Worm (Caenorhabditis elegans) whole organism, young adult: ENCODE data around the gene nhr-25.

Experiments used
- F22D6.2 ChIP-seq: sonication (generic microtip); optimal IDR thresholded peaks from 2 replicates; lab custom pipeline; 2016; ENCODE audit warnings: mild to moderate bottlenecking, missing genetic modification characterization, missing compliant biosample characterization
- F23B12.7 ChIP-seq: sonication (generic microtip); optimal IDR thresholded peaks from 2 replicates; lab custom pipeline; 2017; ENCODE audit warnings: missing genetic modification characterization, mild to moderate bottlenecking, missing compliant biosample characterization, antibody characterized with exemption, moderate library complexity; ENCODE audit not compliant: insufficient read depth
- F52B5.7 ChIP-seq: sonication (generic microtip); optimal IDR thresholded peaks from 2 replicates; lab custom pipeline; 2016; ENCODE audit warnings: mild to moderate bottlenecking, missing genetic modification characterization, missing compliant biosample characterization
- K11D2.4 ChIP-seq: fragments of 200-800 bp; sonication (Bioruptor generic); IDR thresholded peaks from 2 replicates; pipeline ENCODE4 v1.3.6; 2022; ENCODE audit warnings: missing genetic modification reagents, missing genetic modification characterization, missing compliant biosample characterization
- K12H6.12 ChIP-seq: fragments of 200-800 bp; sonication (Bioruptor generic); optimal IDR thresholded peaks from 2 replicates; lab custom pipeline; 2018; ENCODE audit warnings: mild to moderate bottlenecking, missing genetic modification characterization, missing compliant biosample characterization
- T07F8.4 ChIP-seq: sonication (generic microtip); optimal IDR thresholded peaks from 2 replicates; lab custom pipeline; 2016; ENCODE audit warnings: mild to moderate bottlenecking, missing genetic modification characterization, moderate library complexity, missing compliant biosample characterization
- T26A5.8 ChIP-seq: sonication (generic microtip); optimal IDR thresholded peaks from 2 replicates; lab custom pipeline; 2016; ENCODE audit warnings: missing genetic modification characterization, missing compliant biosample characterization
- Y53G8AR.9 ChIP-seq: fragments of 200-800 bp; sonication (Bioruptor generic); conservative IDR thresholded peaks from 2 replicates; pipeline ENCODE4 v1.3.6; 2022; ENCODE audit warnings: missing genetic modification reagents, missing genetic modification characterization, missing compliant biosample characterization
- akir-1 ChIP-seq: fragments of 200-800 bp; sonication (Bioruptor generic); optimal IDR thresholded peaks from 2 replicates; lab custom pipeline; 2018; ENCODE audit warnings: mild to moderate bottlenecking, missing genetic modification characterization, moderate library complexity, missing compliant biosample characterization
- aptf-3 ChIP-seq: fragments of 200-800 bp; sonication (Bioruptor generic); IDR thresholded peaks from 2 replicates; pipeline ENCODE4 v1.3.6; 2022; ENCODE audit warnings: missing genetic modification characterization, missing compliant biosample characterization
- attf-3 ChIP-seq: fragments of 200-800 bp; sonication (Bioruptor generic); conservative IDR thresholded peaks from 2 replicates; pipeline ENCODE4 v1.3.6; 2022; ENCODE audit warnings: missing genetic modification reagents, missing genetic modification characterization, missing compliant biosample characterization
- attf-6 ChIP-seq: fragments of 200-800 bp; sonication (Bioruptor generic); IDR thresholded peaks from 2 replicates; pipeline ENCODE4 v1.3.6; 2022; ENCODE audit warnings: missing genetic modification reagents, missing genetic modification characterization, missing compliant biosample characterization
- bed-1 ChIP-seq: fragments of 200-800 bp; sonication (Bioruptor generic); IDR thresholded peaks from 2 replicates; pipeline ENCODE4 v1.3.6; 2022; ENCODE audit warnings: missing genetic modification reagents, missing genetic modification characterization, missing compliant biosample characterization
- ccch-3 ChIP-seq: fragments of 200-800 bp; sonication (Bioruptor generic); optimal IDR thresholded peaks from 2 replicates; lab custom pipeline; 2018; ENCODE audit warnings: mild to moderate bottlenecking, missing genetic modification characterization, missing compliant biosample characterization
- cebp-1 ChIP-seq, 2 experiments: fragments of 200-800 bp in 1 of 2; sonication (Bioruptor generic) in 1 of 2; sonication (generic microtip) in 1 of 2; IDR thresholded peaks in 1 of 2; optimal IDR thresholded peaks in 1 of 2; 2 replicates each; pipeline versions ENCODE4 v1.3.6 to Lab custom; 2017 to 2022; ENCODE audit warnings: missing compliant biosample characterization in 2 of 2, missing genetic modification characterization in 2 of 2, mild to moderate bottlenecking in 1 of 2, missing genetic modification reagents in 1 of 2, moderate library complexity in 1 of 2
- ceh-27 ChIP-seq: fragments of 200-800 bp; sonication (Bioruptor generic); optimal IDR thresholded peaks from 2 replicates; lab custom pipeline; 2018; ENCODE audit warnings: mild to moderate bottlenecking, missing genetic modification characterization, moderate library complexity, missing compliant biosample characterization
- chd-7 ChIP-seq: sonication (generic microtip); optimal IDR thresholded peaks from 2 replicates; lab custom pipeline; 2016; ENCODE audit warnings: mild to moderate bottlenecking, missing genetic modification characterization, moderate library complexity, missing compliant biosample characterization
- dox-1 ChIP-seq: fragments of 200-800 bp; sonication (Bioruptor generic); IDR thresholded peaks from 2 replicates; pipeline ENCODE4 v1.3.6; 2022; ENCODE audit warnings: missing genetic modification reagents, missing genetic modification characterization, missing compliant biosample characterization
- dpl-1 ChIP-seq: fragments of 150-350 bp; optimal IDR thresholded peaks from 2 replicates; lab custom pipeline; 2014; ENCODE audit warnings: missing biosample characterization, missing genetic modification reagents, missing genetic modification characterization
- efl-1 ChIP-seq: fragments of 150-350 bp; optimal IDR thresholded peaks from 2 replicates; lab custom pipeline; 2014; ENCODE audit warnings: missing biosample characterization, missing genetic modification reagents, missing genetic modification characterization
- egrh-3 ChIP-seq: fragments of 200-800 bp; sonication (Bioruptor generic); IDR thresholded peaks from 2 replicates; pipeline ENCODE4 v1.3.6; 2022; ENCODE audit warnings: missing genetic modification reagents, missing genetic modification characterization, missing compliant biosample characterization
- fkh-3 ChIP-seq: sonication (generic microtip); optimal IDR thresholded peaks from 2 replicates; lab custom pipeline; 2016; ENCODE audit warnings: mild to moderate bottlenecking, missing genetic modification characterization, missing compliant biosample characterization
- him-1 ChIP-seq: sonication (generic microtip); optimal IDR thresholded peaks from 2 replicates; lab custom pipeline; 2016; ENCODE audit warnings: missing genotype, missing genetic modification reagents, missing genetic modification characterization, missing compliant biosample characterization
- hlh-12 ChIP-seq: sonication (generic microtip); optimal IDR thresholded peaks from 2 replicates; lab custom pipeline; 2016; ENCODE audit warnings: missing genetic modification characterization, missing compliant biosample characterization
- hrde-1 ChIP-seq: sonication (generic microtip); optimal IDR thresholded peaks from 2 replicates; lab custom pipeline; 2016; ENCODE audit warnings: missing genetic modification characterization, mild to moderate bottlenecking, missing compliant biosample characterization, moderate library complexity, missing genotype, missing genetic modification reagents, borderline replicate concordance
- lin-26 ChIP-seq: fragments of 200-800 bp; sonication (Bioruptor generic); IDR thresholded peaks from 2 replicates; pipeline ENCODE4 v1.3.6; 2022; ENCODE audit warnings: missing genetic modification reagents, missing genetic modification characterization, missing compliant biosample characterization
- lin-40 ChIP-seq: sonication (generic microtip); optimal IDR thresholded peaks from 2 replicates; lab custom pipeline; 2016; ENCODE audit warnings: missing genetic modification characterization, mild to moderate bottlenecking, missing compliant biosample characterization, missing genotype, missing genetic modification reagents
- lsy-27 ChIP-seq: sonication (generic microtip); optimal IDR thresholded peaks from 2 replicates; lab custom pipeline; 2017; ENCODE audit warnings: missing genetic modification characterization, mild to moderate bottlenecking, missing compliant biosample characterization, antibody characterized with exemption, missing genotype, borderline replicate concordance; ENCODE audit not compliant: insufficient read depth
- madf-8 ChIP-seq: fragments of 200-800 bp; sonication (Bioruptor generic); conservative IDR thresholded peaks from 2 replicates; pipeline ENCODE4 v1.3.6; 2022; ENCODE audit warnings: missing genetic modification reagents, missing genetic modification characterization, missing compliant biosample characterization
- mxl-1 ChIP-seq: sonication (generic microtip); optimal IDR thresholded peaks from 2 replicates; lab custom pipeline; 2016; ENCODE audit warnings: missing genetic modification characterization, missing compliant biosample characterization
- nfyb-1 ChIP-seq: fragments of 200-800 bp; sonication (Bioruptor generic); IDR thresholded peaks from 2 replicates; pipeline ENCODE4 v1.3.6; 2022; ENCODE audit warnings: missing genetic modification reagents, missing genetic modification characterization, missing compliant biosample characterization
- nhr-179 ChIP-seq: sonication (generic microtip); optimal IDR thresholded peaks from 2 replicates; lab custom pipeline; 2016; ENCODE audit warnings: mild to moderate bottlenecking, missing genetic modification characterization, missing compliant biosample characterization
- nhr-27 ChIP-seq: fragments of 200-800 bp; sonication (Bioruptor generic); optimal IDR thresholded peaks from 2 replicates; lab custom pipeline; 2018; ENCODE audit warnings: mild to moderate bottlenecking, missing genetic modification characterization, moderate library complexity, missing compliant biosample characterization
- rcor-1 ChIP-seq: fragments of 200-800 bp; sonication (Bioruptor generic); IDR thresholded peaks from 2 replicates; pipeline ENCODE4 v1.3.6; 2022; ENCODE audit warnings: missing genetic modification reagents, missing genetic modification characterization, missing compliant biosample characterization
- rec-8 ChIP-seq, 2 experiments: sonication (generic microtip); optimal IDR thresholded peaks; 2 replicates each; lab custom pipeline; 2016; ENCODE audit warnings: mild to moderate bottlenecking in 2 of 2, missing genetic modification characterization in 2 of 2, missing genetic modification reagents in 2 of 2, missing genotype in 2 of 2, missing biosample characterization in 1 of 2, missing compliant biosample characterization in 1 of 2, moderate library complexity in 1 of 2
- rpc-1 ChIP-seq, 2 experiments: fragments of 150-350 bp in 1 of 2; sonication (generic microtip) in 1 of 2; optimal IDR thresholded peaks; 2 replicates each; lab custom pipeline; 2014 to 2018; ENCODE audit warnings: missing biosample characterization in 1 of 2, missing genetic modification characterization in 1 of 2, missing genetic modification reagents in 1 of 2, missing genotype in 1 of 2
- sdz-38 ChIP-seq: sonication (generic microtip); optimal IDR thresholded peaks from 2 replicates; lab custom pipeline; 2016; ENCODE audit warnings: missing genotype, missing genetic modification characterization, missing compliant biosample characterization
- snpc-1.1 ChIP-seq: sonication (generic microtip); optimal IDR thresholded peaks from 2 replicates; lab custom pipeline; 2017; ENCODE audit warnings: missing genetic modification characterization, mild to moderate bottlenecking, missing compliant biosample characterization, antibody characterized with exemption, moderate library complexity, missing genotype, missing genetic modification reagents; ENCODE audit not compliant: insufficient read depth
- snpc-1.3 ChIP-seq: sonication (generic microtip); optimal IDR thresholded peaks from 2 replicates; lab custom pipeline; 2017; ENCODE audit warnings: missing genetic modification characterization, mild to moderate bottlenecking, missing compliant biosample characterization, antibody characterized with exemption, moderate library complexity, missing genotype, missing genetic modification reagents; ENCODE audit not compliant: insufficient read depth
- sptf-2 ChIP-seq: fragments of 200-800 bp; sonication (Bioruptor generic); optimal IDR thresholded peaks from 2 replicates; lab custom pipeline; 2018; ENCODE audit warnings: mild to moderate bottlenecking, missing genetic modification characterization, missing compliant biosample characterization
- tbx-9 ChIP-seq: sonication (generic microtip); optimal IDR thresholded peaks from 2 replicates; lab custom pipeline; 2016; ENCODE audit warnings: borderline replicate concordance, missing genetic modification characterization, inconsistent platforms, missing compliant biosample characterization
- unc-62 ChIP-seq: fragments of 150-350 bp; optimal IDR thresholded peaks from 2 replicates; lab custom pipeline; 2014; ENCODE audit warnings: missing biosample characterization, missing genetic modification reagents, missing genetic modification characterization
- xnd-1 ChIP-seq: sonication (generic microtip); optimal IDR thresholded peaks from 2 replicates; lab custom pipeline; 2016; ENCODE audit warnings: missing genotype, missing genetic modification reagents, missing genetic modification characterization, missing compliant biosample characterization
- zfh-2 ChIP-seq: fragments of 200-800 bp; sonication (Bioruptor generic); conservative IDR thresholded peaks from 2 replicates; pipeline ENCODE4 v1.3.6; 2022; ENCODE audit warnings: missing genetic modification reagents, missing genetic modification characterization, missing compliant biosample characterization
- ztf-25 ChIP-seq: fragments of 200-800 bp; sonication (Bioruptor generic); IDR thresholded peaks from 2 replicates; pipeline ENCODE4 v1.3.6; 2022; ENCODE audit warnings: missing genetic modification reagents, missing genetic modification characterization, missing compliant biosample characterization
- ztf-28 ChIP-seq: fragments of 200-800 bp; sonication (Bioruptor generic); IDR thresholded peaks from 2 replicates; pipeline ENCODE4 v1.3.6; 2022; ENCODE audit warnings: missing genetic modification reagents, missing genetic modification characterization, missing compliant biosample characterization

Gene nhr-25

DNA sequence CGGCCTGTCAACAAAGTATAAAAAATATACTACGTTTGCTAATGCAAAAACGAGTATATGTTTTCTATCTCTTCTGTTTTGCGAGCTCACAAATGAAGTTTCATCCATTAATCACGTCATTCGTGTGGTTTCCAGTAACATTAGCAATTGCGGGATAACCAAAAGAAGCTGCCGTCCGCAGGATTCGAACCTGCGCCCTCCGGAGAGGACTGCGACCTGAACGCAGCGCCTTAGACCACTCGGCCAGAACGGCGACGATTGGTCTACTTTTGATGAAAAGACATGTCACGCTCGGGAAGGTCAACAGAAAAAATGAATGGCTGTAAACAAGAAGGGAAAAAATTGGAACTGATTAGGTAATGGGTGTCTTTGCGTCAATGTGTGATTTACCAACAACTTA is 30.5 kb downstream of the nhr-25 start (continued):
- TF ChIP-seq rcor-1 (GFP tag; lab: Robert Waterston, UW) (peak; percentile 74; the same call in 1 of the 2 replicates), T26A5.8 (tag; lab: Kevin White, UChicago) (peak; percentile 44), dpl-1 (GFP tag; lab: Kevin White, UChicago) (no peak), lin-40 (tag; lab: Kevin White, UChicago) (peak; percentile 56), cebp-1 (GFP tag; IDR thresholded peaks at IDR 0.05; lab: Robert Waterston, UW) (no peak), cebp-1 (tag; optimal IDR thresholded peaks at IDR 0.05; lab: Kevin White, UChicago) (no peak), ztf-25 (GFP tag; lab: Robert Waterston, UW) (0 out of 2 replicates have a peak, but pooled peaks have one; percentile 48), tbx-9 (no peak), rpc-1 (optimal IDR thresholded peaks at IDR 0.05; lab: Kevin White, UChicago) (peak; percentile 85), rpc-1 (tag; optimal IDR thresholded peaks at IDR 0.05; lab: Kevin White, UChicago) (peak; percentile 86), snpc-1.3 (peak; percentile 61), attf-3 (no peak), rec-8 (tag; optimal IDR thresholded peaks at IDR 0.05; lab: Kevin White, UChicago) (peak; percentile 40 to 52), nfyb-1 (GFP tag; lab: Robert Waterston, UW) (no peak), unc-62 (GFP tag; lab: Kevin White, UChicago) (no peak), F23B12.7 (peak; percentile 60), mxl-1 (tag; lab: Kevin White, UChicago) (peak; percentile 47), him-1 (peak; percentile 90), F52B5.7 (tag; lab: Kevin White, UChicago) (no peak), sdz-38 (tag; lab: Kevin White, UChicago) (no peak), nhr-179 (tag; lab: Kevin White, UChicago) (peak; percentile 64), fkh-3 (no peak), egrh-3 (GFP tag; lab: Robert Waterston, UW) (no peak; the same call in 1 of the 2 replicates), lin-26 (GFP tag; lab: Robert Waterston, UW) (peak; percentile 93), T07F8.4 (tag; lab: Kevin White, UChicago) (peak; percentile 59), nhr-27 (tag; lab: Kevin White, UChicago) (no peak), Y53G8AR.9 (GFP tag; lab: Robert Waterston, UW) (no peak), xnd-1 (tag; lab: Kevin White, UChicago) (no peak), madf-8 (no peak), snpc-1.1 (peak; percentile 43), ceh-27 (no peak), lsy-27 (peak; percentile 69), ccch-3 (GFP tag; lab: Kevin White, UChicago) (no peak), aptf-3 (GFP tag; lab: Robert Waterston, UW) (0 out of 2 replicates have a peak, but pooled peaks have one; percentile 59), bed-1 (GFP tag; lab: Robert Waterston, UW) (no peak), zfh-2 (no peak), ztf-28 (0 out of 2 replicates have a peak, but pooled peaks have one; percentile 29), akir-1 (GFP tag; lab: Kevin White, UChicago) (no peak), attf-6 (no peak), chd-7 (tag; lab: Kevin White, UChicago) (peak; percentile 36), K11D2.4 (GFP tag; lab: Robert Waterston, UW) (0 out of 2 replicates have a peak, but pooled peaks have one; percentile 17), F22D6.2 (tag; lab: Kevin White, UChicago) (peak; percentile 30), hrde-1 (tag; lab: Kevin White, UChicago) (no peak), efl-1 (GFP tag; lab: Kevin White, UChicago) (no peak), sptf-2 (GFP tag; lab: Kevin White, UChicago) (peak; percentile 53), hlh-12 (tag; lab: Kevin White, UChicago) (no peak), dox-1 (GFP tag; lab: Robert Waterston, UW) (peak; percentile 87; the same call in 1 of the 2 replicates), K12H6.12 (tag; lab: Kevin White, UChicago) (no peak)
